Worm (Caenorhabditis elegans): Measurements from ENCODE around the gene dod-23.

The dod-23 gene

ce11 chrII:8377722-8378121, 21.2 kb downstream of the dod-23 start:
- TF ChIP-seq aly-2 (tag; optimal IDR thresholded peaks at IDR 0.05) (no peak), nhr-25 (tag; optimal IDR thresholded peaks at IDR 0.05) (peak; percentile 21)

DNA sequence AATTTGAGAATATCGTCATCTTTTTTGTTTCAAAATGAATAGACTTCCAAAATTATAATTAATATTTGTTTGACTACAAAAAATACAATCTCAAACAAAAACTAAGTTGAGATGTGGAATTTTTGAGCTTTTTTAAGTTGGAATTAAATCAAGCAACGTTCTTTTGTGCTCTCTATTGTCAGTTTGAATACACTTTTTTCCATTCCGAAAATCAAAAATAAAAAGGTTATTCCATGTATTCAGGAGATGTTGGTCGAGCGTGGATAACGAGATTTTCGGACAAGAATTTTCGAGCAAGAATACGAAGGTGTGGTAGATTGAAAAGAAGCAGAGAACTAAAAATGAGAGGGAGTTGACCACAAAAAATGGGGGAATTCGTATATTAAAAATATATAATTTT, 28.8 kb downstream of the dod-23 start:
- TF ChIP-seq zag-1 (tag; optimal IDR thresholded peaks at IDR 0.05): no peak
- peak; percentile 89 for TF ChIP-seq fkh-10 (GFP tag; optimal IDR thresholded peaks at IDR 0.05)
- no peak for TF ChIP-seq sea-2 (GFP tag; optimal IDR thresholded peaks at IDR 0.05)

ce11 chrII:8369059-8369458, 29.9 kb downstream of the dod-23 start, which contains the start of gene amt-3:
TSS of gene amt-3 (minus strand) at chrII:8369159.
- TF ChIP-seq elt-2 (tag; optimal IDR thresholded peaks at IDR 0.05): no peak
- no peak for TF ChIP-seq nfya-1 (tag; optimal IDR thresholded peaks at IDR 0.05; ENCODE audit: insufficient read depth)
- no peak for TF ChIP-seq daf-12 (tag; optimal IDR thresholded peaks at IDR 0.05)
- TF ChIP-seq nhr-25 (tag; optimal IDR thresholded peaks at IDR 0.05): no peak
- no peak for TF ChIP-seq tbx-2 (tag; optimal IDR thresholded peaks at IDR 0.05)
- TF ChIP-seq ceh-9 (tag; optimal IDR thresholded peaks at IDR 0.05): no peak
- no peak for TF ChIP-seq nhr-28 (tag; optimal IDR thresholded peaks at IDR 0.05)
- no peak for TF ChIP-seq nhr-12 (tag; optimal IDR thresholded peaks at IDR 0.05)
- TF ChIP-seq egl-5 (tag; optimal IDR thresholded peaks at IDR 0.05): no peak
- no peak for TF ChIP-seq pha-4 (tag; optimal IDR thresholded peaks at IDR 0.05)
- no peak for TF ChIP-seq unc-62 (GFP tag; optimal IDR thresholded peaks at IDR 0.05)
- no peak for TF ChIP-seq R02D3.7 (tag; optimal IDR thresholded peaks at IDR 0.05)
- no peak for TF ChIP-seq aly-2 (tag; optimal IDR thresholded peaks at IDR 0.05)
- no peak for TF ChIP-seq mml-1 (tag; optimal IDR thresholded peaks at IDR 0.05)
- TF ChIP-seq pqm-1 (tag; optimal IDR thresholded peaks at IDR 0.05): no peak

ce11 chrII:8360453-8360852, 38.5 kb downstream of the dod-23 start, which contains the start of gene M195.2:
TSS of gene M195.2 (plus strand) at chrII:8360753.
- TF ChIP-seq lin-15B (tag; optimal IDR thresholded peaks at IDR 0.05): no peak
- TF ChIP-seq R02D3.7 (tag; optimal IDR thresholded peaks at IDR 0.05): no peak
- no peak for TF ChIP-seq nhr-76 (tag; optimal IDR thresholded peaks at IDR 0.05)
- no peak for TF ChIP-seq zag-1 (tag; optimal IDR thresholded peaks at IDR 0.05)
- no peak for TF ChIP-seq lsy-12 (tag; optimal IDR thresholded peaks at IDR 0.05)
- no peak for TF ChIP-seq elt-3 (tag; optimal IDR thresholded peaks at IDR 0.05)

DNA sequence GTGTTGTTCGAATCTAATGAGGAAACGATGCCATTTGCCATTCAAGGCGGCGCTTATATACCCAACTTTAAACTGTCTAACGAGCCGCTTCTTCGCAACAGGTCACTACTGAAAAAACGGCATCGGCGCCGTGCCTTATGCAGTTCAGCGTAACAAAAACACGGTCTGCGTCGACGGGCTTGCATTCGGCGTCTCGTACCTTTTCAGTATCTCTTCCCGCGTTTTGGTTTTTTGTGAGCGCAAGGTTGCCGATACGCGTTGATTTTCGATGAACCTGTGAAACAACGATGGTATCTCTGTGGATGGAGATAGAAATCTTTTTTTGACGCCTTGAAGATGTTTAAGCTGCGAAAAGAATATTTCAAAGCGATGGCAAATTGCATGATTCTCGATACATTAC, 39.6 kb downstream of the dod-23 start, which contains the start of gene col-77:
Gene col-77, minus strand, starts transcription at position 32 of the 400 bp plus-strand sequence.
- no peak for TF ChIP-seq sea-2 (GFP tag; optimal IDR thresholded peaks at IDR 0.05)
- peak; percentile 56 for TF ChIP-seq nhr-25 (tag; optimal IDR thresholded peaks at IDR 0.05)

DNA sequence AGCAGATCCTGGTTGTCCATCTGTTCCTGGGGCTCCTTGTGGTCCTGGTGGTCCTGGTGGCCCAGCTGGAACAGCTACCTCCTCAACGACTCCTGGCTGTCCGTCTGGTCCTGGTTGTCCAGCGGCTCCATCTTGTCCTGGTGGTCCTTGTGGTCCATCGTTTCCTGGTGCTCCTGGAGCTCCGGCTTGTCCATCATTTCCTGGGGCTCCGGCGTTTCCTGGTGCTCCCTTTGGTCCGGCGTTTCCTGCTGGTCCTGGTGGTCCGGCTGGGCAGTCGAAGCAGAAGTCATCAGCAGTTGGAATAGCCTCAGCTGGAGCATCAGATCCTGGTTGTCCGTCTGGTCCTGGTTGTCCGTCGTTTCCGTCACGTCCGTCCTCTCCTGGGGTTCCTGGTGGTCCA, 40.5 kb downstream of the dod-23 start:
- TF ChIP-seq pha-4 (tag; optimal IDR thresholded peaks at IDR 0.05) (no peak), ceh-9 (tag; optimal IDR thresholded peaks at IDR 0.05) (no peak), nhr-43 (tag; optimal IDR thresholded peaks at IDR 0.05; ENCODE audit: poor library complexity, severe bottlenecking) (no peak), snpc-4 (tag; optimal IDR thresholded peaks at IDR 0.05) (no peak), hmg-11 (tag; optimal IDR thresholded peaks at IDR 0.05) (no peak), lin-39 (tag; optimal IDR thresholded peaks at IDR 0.05) (no peak), ztf-4 (tag; optimal IDR thresholded peaks at IDR 0.05) (no peak), ZK546.5 (tag; optimal IDR thresholded peaks at IDR 0.05) (no peak), unc-62 (GFP tag; optimal IDR thresholded peaks at IDR 0.05) (no peak), mdl-1 (tag; optimal IDR thresholded peaks at IDR 0.05) (no peak)

DNA sequence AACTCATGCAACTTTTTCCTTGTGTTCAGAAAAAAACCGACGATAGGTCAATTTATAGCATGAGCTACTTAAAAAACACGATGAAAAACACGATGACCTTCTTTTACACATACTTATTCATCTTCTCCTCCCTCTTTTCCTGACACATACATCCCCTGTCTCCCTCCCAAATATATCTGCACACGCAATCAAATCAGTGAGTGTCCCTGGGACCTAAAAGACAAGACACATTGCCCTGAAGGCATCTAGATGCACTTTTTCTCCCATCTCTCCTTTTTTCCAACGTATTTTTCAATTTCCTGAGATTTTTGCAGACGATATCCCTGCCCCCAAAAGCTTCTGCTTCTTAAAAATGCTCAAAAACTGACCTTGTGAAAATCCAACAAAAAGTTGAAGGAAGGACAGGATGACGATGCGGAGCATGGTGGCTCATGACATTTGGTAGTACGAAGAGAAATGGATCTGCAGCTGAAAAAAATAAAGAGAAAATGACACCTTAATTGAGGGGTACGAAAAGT, 44.7 kb downstream of the dod-23 start, which contains the start of gene C26D10.6:
Gene C26D10.6, minus strand, starts transcription at position 468 of the 518 bp plus-strand sequence.
- TF ChIP-seq elt-1 (tag; optimal IDR thresholded peaks at IDR 0.05) (peak; percentile 70), pha-4 (tag; optimal IDR thresholded peaks at IDR 0.05) (no peak), fkh-10 (GFP tag; optimal IDR thresholded peaks at IDR 0.05) (no peak), egl-5 (tag; optimal IDR thresholded peaks at IDR 0.05) (no peak)

Measured in whole organism, L3 larva.